Fruit fly (Drosophila melanogaster) whole organism, embryonic: ENCODE results near the gene armi.

ENCODE experiments used
- Atf3 ChIP-seq: fragments of 200-800 bp; sonication (Bioruptor generic); optimal IDR thresholded peaks from 3 replicates; lab custom pipeline; 2016; ENCODE audit warnings: missing biosample characterization, missing genetic modification characterization
- C15 ChIP-seq: fragments of 200-800 bp; sonication (Bioruptor generic); IDR thresholded peaks from 3 replicates; pipeline ENCODE4 v1.3.6; 2022; ENCODE audit warnings: missing biosample characterization, missing genetic modification characterization
- CG1024 ChIP-seq: fragments of 200-800 bp; sonication (Bioruptor generic); IDR thresholded peaks from 2 replicates; pipeline ENCODE4 v1.3.6; 2022; ENCODE audit warnings: missing biosample characterization, missing genetic modification characterization
- CG12236 ChIP-seq: fragments of 200-800 bp; sonication (Bioruptor generic); optimal IDR thresholded peaks from 2 replicates; lab custom pipeline; 2016; ENCODE audit warnings: missing biosample characterization, missing genetic modification characterization
- CG12744 ChIP-seq: fragments of 200-800 bp; sonication (Bioruptor generic); optimal IDR thresholded peaks from 2 replicates; lab custom pipeline; 2016; ENCODE audit warnings: missing biosample characterization, missing genetic modification characterization
- CG14667 ChIP-seq: fragments of 200-800 bp; sonication (Bioruptor generic); IDR thresholded peaks from 2 replicates; pipeline ENCODE4 v1.3.6; 2022; ENCODE audit warnings: missing biosample characterization, missing genetic modification characterization
- CG16779 ChIP-seq: fragments of 200-800 bp; sonication (Bioruptor generic); IDR thresholded peaks from 2 replicates; pipeline ENCODE4 v1.3.6; 2022; ENCODE audit warnings: missing biosample characterization, missing genetic modification characterization
- CG16815 ChIP-seq: fragments of 200-800 bp; sonication (Bioruptor generic); optimal IDR thresholded peaks from 3 replicates; lab custom pipeline; 2017; ENCODE audit warnings: missing biosample characterization, mild to moderate bottlenecking, missing genetic modification characterization
- CG17186 ChIP-seq: fragments of 200-800 bp; sonication (Bioruptor generic); optimal IDR thresholded peaks from 3 replicates; lab custom pipeline; 2017; ENCODE audit warnings: missing biosample characterization, missing genetic modification reagents, missing genetic modification characterization
- CG17328 ChIP-seq: fragments of 200-800 bp; sonication (Bioruptor generic); IDR thresholded peaks from 2 replicates; pipeline ENCODE4 v1.3.6; 2022; ENCODE audit warnings: missing biosample characterization, missing genetic modification characterization
- CG18599 ChIP-seq: fragments of 200-800 bp; sonication (Bioruptor generic); optimal IDR thresholded peaks from 3 replicates; lab custom pipeline; 2017; ENCODE audit warnings: missing biosample characterization, missing genetic modification characterization, mild to moderate bottlenecking, moderate library complexity, missing genetic modification reagents
- CG2129 ChIP-seq: fragments of 200-800 bp; sonication (Bioruptor generic); IDR thresholded peaks from 2 replicates; pipeline ENCODE4 v1.3.6; 2022; ENCODE audit warnings: missing biosample characterization, missing genetic modification characterization; ENCODE audit not compliant: partially characterized antibody
- CG30020 ChIP-seq: fragments of 200-800 bp; optimal IDR thresholded peaks from 2 replicates; lab custom pipeline; 2019; ENCODE audit warnings: missing biosample characterization, mild to moderate bottlenecking, missing genetic modification characterization, moderate library complexity
- CG31441 ChIP-seq: fragments of 200-800 bp; sonication (Bioruptor generic); IDR thresholded peaks from 2 replicates; pipeline ENCODE4 v1.3.6; 2022; ENCODE audit warnings: missing biosample characterization, missing genetic modification characterization
- CG33213 ChIP-seq: fragments of 200-800 bp; sonication (Bioruptor generic); optimal IDR thresholded peaks from 3 replicates; lab custom pipeline; 2016; ENCODE audit warnings: missing biosample characterization, missing genetic modification characterization
- CG3407 ChIP-seq: fragments of 200-800 bp; sonication (Bioruptor generic); optimal IDR thresholded peaks from 2 replicates; lab custom pipeline; 2018; ENCODE audit warnings: missing biosample characterization, mild to moderate bottlenecking, missing genetic modification characterization
- CG5245 ChIP-seq: fragments of 200-800 bp; sonication (Bioruptor generic); optimal IDR thresholded peaks from 3 replicates; lab custom pipeline; 2016; ENCODE audit warnings: missing biosample characterization, missing genetic modification characterization
- CG6683 ChIP-seq: fragments of 200-800 bp; sonication (Bioruptor generic); optimal IDR thresholded peaks from 2 replicates; lab custom pipeline; 2017; ENCODE audit warnings: missing biosample characterization, mild to moderate bottlenecking, missing genetic modification characterization, missing genetic modification reagents
- CG6765 ChIP-seq: fragments of 200-800 bp; sonication (Bioruptor generic); optimal IDR thresholded peaks from 3 replicates; lab custom pipeline; 2017; ENCODE audit warnings: missing biosample characterization, mild to moderate bottlenecking, missing genetic modification characterization
- CG7556 ChIP-seq: fragments of 200-800 bp; sonication (Bioruptor generic); optimal IDR thresholded peaks from 2 replicates; lab custom pipeline; 2017; ENCODE audit warnings: missing biosample characterization, mild to moderate bottlenecking, missing genetic modification characterization
- CG9932 ChIP-seq: fragments of 200-800 bp; sonication (Bioruptor generic); IDR thresholded peaks from 2 replicates; pipeline ENCODE4 v1.3.6; 2022; ENCODE audit warnings: missing biosample characterization, missing genetic modification characterization
- Doc2 ChIP-seq: fragments of 200-800 bp; sonication (Bioruptor generic); IDR thresholded peaks from 2 replicates; pipeline ENCODE4 v1.3.6; 2022; ENCODE audit warnings: missing biosample characterization, missing genetic modification characterization
- ERR ChIP-seq: fragments of 200-800 bp; sonication (Bioruptor generic); optimal IDR thresholded peaks from 2 replicates; lab custom pipeline; 2016; ENCODE audit warnings: missing biosample characterization, missing genetic modification characterization
- HLH4C ChIP-seq: fragments of 200-800 bp; sonication (Bioruptor generic); IDR thresholded peaks from 3 replicates; pipeline ENCODE4 v1.3.6; 2022; ENCODE audit warnings: missing biosample characterization, missing genetic modification characterization; ENCODE audit not compliant: partially characterized antibody
- MTF-1 ChIP-seq: fragments of 200-800 bp; sonication (Bioruptor generic); optimal IDR thresholded peaks from 2 replicates; lab custom pipeline; 2018; ENCODE audit warnings: missing biosample characterization, mild to moderate bottlenecking, missing genetic modification characterization, borderline replicate concordance
- Sry-δ ChIP-seq: fragments of 200-800 bp; sonication (Bioruptor generic); optimal IDR thresholded peaks from 2 replicates; lab custom pipeline; 2016; ENCODE audit warnings: missing biosample characterization, missing genetic modification characterization
- Trl ChIP-seq, 3 experiments: fragments of >200 bp in 2 of 3; fragments of 200-800 bp in 1 of 3; sonication (Bioruptor generic) in 1 of 3; optimal IDR thresholded peaks; 2 replicates in 1 of 3; 3 replicates in 2 of 3; lab custom pipeline; 2016 to 2017; ENCODE audit warnings: missing biosample characterization in 1 of 3, missing genetic modification characterization in 1 of 3
- Usf ChIP-seq: fragments of 200-800 bp; sonication (Bioruptor generic); optimal IDR thresholded peaks from 2 replicates; lab custom pipeline; 2017; ENCODE audit warnings: missing genotype, missing biosample characterization, missing genetic modification characterization
- Vsx1 ChIP-seq: fragments of 200-800 bp; sonication (Bioruptor generic); optimal IDR thresholded peaks from 2 replicates; lab custom pipeline; 2017; ENCODE audit warnings: missing biosample characterization, mild to moderate bottlenecking, missing genetic modification characterization, missing genetic modification reagents
- ac ChIP-seq: fragments of 200-800 bp; sonication (Bioruptor generic); optimal IDR thresholded peaks from 3 replicates; lab custom pipeline; 2017; ENCODE audit warnings: missing biosample characterization, mild to moderate bottlenecking, missing genetic modification characterization
- cwo ChIP-seq: fragments of 200-800 bp; sonication (Bioruptor generic); optimal IDR thresholded peaks from 3 replicates; lab custom pipeline; 2017; ENCODE audit warnings: missing biosample characterization, missing genetic modification characterization, mild to moderate bottlenecking, moderate library complexity, missing genetic modification reagents
- emc ChIP-seq: fragments of 200-800 bp; sonication (Bioruptor generic); optimal IDR thresholded peaks from 2 replicates; lab custom pipeline; 2016; ENCODE audit warnings: missing biosample characterization, missing genetic modification characterization
- eve ChIP-seq, 2 experiments: fragments of >200 bp; optimal IDR thresholded peaks; 2 replicates each; lab custom pipeline; 2017; ENCODE audit warnings: missing biosample characterization in 2 of 2, missing genetic modification characterization in 2 of 2
- gfzf ChIP-seq: fragments of 200-800 bp; sonication (Bioruptor generic); optimal IDR thresholded peaks from 2 replicates; lab custom pipeline; 2016; ENCODE audit warnings: missing biosample characterization, mild to moderate bottlenecking, missing genetic modification characterization, moderate library complexity
- gsb-n ChIP-seq: fragments of 200-800 bp; sonication (Bioruptor generic); optimal IDR thresholded peaks from 3 replicates; lab custom pipeline; 2018; ENCODE audit warnings: missing biosample characterization, mild to moderate bottlenecking, missing genetic modification characterization
- gt ChIP-seq: fragments of 200-800 bp; sonication (Bioruptor generic); IDR thresholded peaks from 2 replicates; pipeline ENCODE4 v1.3.6; 2022; ENCODE audit warnings: missing biosample characterization, missing genetic modification characterization
- insv ChIP-seq, 2 experiments: fragments of 200-800 bp; sonication (Bioruptor generic); optimal IDR thresholded peaks; 3 replicates each; lab custom pipeline; 2016 to 2018; ENCODE audit warnings: missing biosample characterization in 2 of 2, missing genetic modification characterization in 2 of 2
- lola ChIP-seq, 3 experiments: fragments of >200 bp in 2 of 3; fragments of 200-800 bp in 1 of 3; sonication (Bioruptor generic) in 1 of 3; optimal IDR thresholded peaks; 2 replicates each; lab custom pipeline; 2017 to 2019; ENCODE audit warnings: missing biosample characterization in 3 of 3, missing genetic modification characterization in 3 of 3, mild to moderate bottlenecking in 1 of 3, moderate library complexity in 1 of 3
- mam ChIP-seq: fragments of 200-800 bp; sonication (Bioruptor generic); optimal IDR thresholded peaks from 3 replicates; lab custom pipeline; 2016; ENCODE audit warnings: missing biosample characterization, missing genetic modification characterization
- nerfin-1 ChIP-seq: fragments of 200-800 bp; sonication (Bioruptor generic); optimal IDR thresholded peaks from 3 replicates; lab custom pipeline; 2019; ENCODE audit warnings: missing biosample characterization, mild to moderate bottlenecking, missing genetic modification characterization, moderate library complexity
- pfk ChIP-seq: fragments of 200-800 bp; sonication (Bioruptor generic); optimal IDR thresholded peaks from 2 replicates; lab custom pipeline; 2018; ENCODE audit warnings: missing biosample characterization, mild to moderate bottlenecking, missing genetic modification characterization, moderate library complexity
- pita ChIP-seq: fragments of 200-800 bp; sonication (Bioruptor generic); optimal IDR thresholded peaks from 2 replicates; lab custom pipeline; 2017; ENCODE audit warnings: missing biosample characterization, mild to moderate bottlenecking, missing genetic modification characterization
- scrt ChIP-seq: fragments of 200-800 bp; sonication (Bioruptor generic); optimal IDR thresholded peaks from 2 replicates; lab custom pipeline; 2018; ENCODE audit warnings: missing biosample characterization, mild to moderate bottlenecking, missing genetic modification characterization, moderate library complexity
- shn ChIP-seq: fragments of 200-800 bp; sonication (Bioruptor generic); optimal IDR thresholded peaks from 3 replicates; lab custom pipeline; 2016; ENCODE audit warnings: missing biosample characterization, missing genetic modification characterization
- sima ChIP-seq: fragments of 200-800 bp; sonication (Bioruptor generic); optimal IDR thresholded peaks from 2 replicates; lab custom pipeline; 2016; ENCODE audit warnings: missing biosample characterization, missing genetic modification characterization
- sisA ChIP-seq: fragments of 200-800 bp; sonication (Bioruptor generic); IDR thresholded peaks from 2 replicates; pipeline ENCODE4 v1.3.6; 2022; ENCODE audit warnings: missing biosample characterization, missing genetic modification characterization
- sqz ChIP-seq: fragments of 200-800 bp; sonication (Bioruptor generic); optimal IDR thresholded peaks from 3 replicates; lab custom pipeline; 2018; ENCODE audit warnings: missing biosample characterization, mild to moderate bottlenecking, missing genetic modification characterization
- tgo ChIP-seq: fragments of 200-800 bp; sonication (Bioruptor generic); IDR thresholded peaks from 3 replicates; pipeline ENCODE4 v1.3.6; 2022; ENCODE audit warnings: missing biosample characterization, missing genetic modification characterization
- trem ChIP-seq: fragments of 200-800 bp; optimal IDR thresholded peaks from 3 replicates; lab custom pipeline; 2019; ENCODE audit warnings: missing biosample characterization, mild to moderate bottlenecking, missing genetic modification characterization, moderate library complexity
- trh ChIP-seq: fragments of 200-800 bp; sonication (Bioruptor generic); optimal IDR thresholded peaks from 2 replicates; lab custom pipeline; 2016; ENCODE audit warnings: missing biosample characterization, missing genetic modification characterization

armi gene

dm6 chr3L:3438473-3438872 is 22.6 kb upstream of the armi start (continued):
- TF ChIP-seq HLH4C (GFP tag; lab: Robert Waterston, UW): no peak
- TF ChIP-seq CG3407: peak; percentile 52
- TF ChIP-seq CG7556 (GFP tag; lab: Kevin White, UChicago): peak; percentile 85
- TF ChIP-seq CG2129 (GFP tag; lab: Robert Waterston, UW): no peak
- TF ChIP-seq CG12744: peak; percentile 21
- TF ChIP-seq CG1024 (GFP tag; lab: Robert Waterston, UW): 0 out of 2 replicates have a peak, but pooled peaks have one; percentile 51
- TF ChIP-seq Trl (optimal IDR thresholded peaks at IDR 0.05; lab: Kevin White, UChicago): no peak
- TF ChIP-seq Trl (GFP tag; optimal IDR thresholded peaks at IDR 0.05; lab: Kevin White, UChicago): peak; percentile 58
- TF ChIP-seq pita (GFP tag; lab: Kevin White, UChicago): no peak
- peak; percentile 62 for TF ChIP-seq ac (GFP tag; lab: Kevin White, UChicago)
- TF ChIP-seq sisA (GFP tag; lab: Robert Waterston, UW): peak; percentile 50; the same call in 1 of the 2 replicates
- peak; percentile 22 for TF ChIP-seq Atf3 (GFP tag; lab: Kevin White, UChicago)
- TF ChIP-seq eve (GFP tag; optimal IDR thresholded peaks at IDR 0.05; lab: Kevin White, UChicago): peak in 1 of 2 experiments; percentile 56
- TF ChIP-seq tgo (GFP tag; lab: Robert Waterston, UW): peak; percentile 67; the same call in 2 of the 3 replicates
- TF ChIP-seq scrt: peak; percentile 39
- TF ChIP-seq CG17186 (GFP tag; lab: Kevin White, UChicago): peak; percentile 20
- peak; percentile 9 for TF ChIP-seq shn (GFP tag; lab: Kevin White, UChicago)
- TF ChIP-seq CG16815 (GFP tag; lab: Kevin White, UChicago): peak; percentile 57
- TF ChIP-seq CG9932 (GFP tag; lab: Robert Waterston, UW): no peak
- TF ChIP-seq Doc2 (GFP tag; lab: Robert Waterston, UW): no peak
- no peak for TF ChIP-seq sima
- peak; percentile 49 for TF ChIP-seq CG6683 (GFP tag; lab: Kevin White, UChicago)
- peak; percentile 9 for TF ChIP-seq CG33213 (GFP tag; lab: Kevin White, UChicago)
- peak; percentile 57 for TF ChIP-seq sqz (GFP tag; lab: Kevin White, UChicago)
- peak; percentile 5 for TF ChIP-seq mam (GFP tag; lab: Kevin White, UChicago)
- TF ChIP-seq C15: no peak
- TF ChIP-seq lola (GFP tag; optimal IDR thresholded peaks at IDR 0.05; lab: Kevin White, UChicago): peak in 1 of 3 experiments; percentile 88
- TF ChIP-seq trh: no peak
- no peak for TF ChIP-seq ERR (GFP tag; lab: Kevin White, UChicago)
- peak; percentile 12 for TF ChIP-seq Sry-δ (GFP tag; lab: Kevin White, UChicago)
- TF ChIP-seq CG18599 (GFP tag; lab: Kevin White, UChicago): peak; percentile 63
- TF ChIP-seq nerfin-1 (tag; lab: Kevin White, UChicago): peak; percentile 69
- TF ChIP-seq MTF-1: no peak
- TF ChIP-seq CG31441: peak; percentile 81
- TF ChIP-seq cwo (GFP tag; lab: Kevin White, UChicago): peak; percentile 49
- TF ChIP-seq Vsx1: peak; percentile 42
- TF ChIP-seq CG12236 (GFP tag; lab: Kevin White, UChicago): no peak
- TF ChIP-seq CG6765 (GFP tag; lab: Kevin White, UChicago): no peak
- no peak for TF ChIP-seq CG16779
- TF ChIP-seq CG14667 (GFP tag; lab: Robert Waterston, UW): peak; percentile 39; the same call in 1 of the 2 replicates
- no peak for TF ChIP-seq pfk (GFP tag; lab: Kevin White, UChicago)
- TF ChIP-seq CG17328 (GFP tag; lab: Robert Waterston, UW): peak; percentile 80
- TF ChIP-seq Usf (GFP tag; lab: Kevin White, UChicago): no peak
- TF ChIP-seq CG5245 (GFP tag; lab: Kevin White, UChicago): peak; percentile 69
- TF ChIP-seq insv (GFP tag; optimal IDR thresholded peaks at IDR 0.05; lab: Kevin White, UChicago): no peak
- peak; percentile 82 for TF ChIP-seq gsb-n (tag; lab: Kevin White, UChicago)
- TF ChIP-seq gt: no peak
- no peak for TF ChIP-seq gfzf
- peak; percentile 14 for TF ChIP-seq CG30020 (tag; lab: Kevin White, UChicago)
- no peak for TF ChIP-seq emc (GFP tag; lab: Kevin White, UChicago)
- TF ChIP-seq trem (tag; lab: Kevin White, UChicago): peak; percentile 72
